Worm (Caenorhabditis elegans) whole organism, late embryonic: ENCODE measurements around the gene spig-8.
A peak's percentile ranks its signal among the peaks of the same experiment; 100 is the strongest.

Source experiments
- C08G9.2 ChIP-seq: sonication (generic microtip); optimal IDR thresholded peaks from 2 replicates; lab custom pipeline; 2016; ENCODE audit warnings: mild to moderate bottlenecking, missing genetic modification characterization, moderate library complexity, missing compliant biosample characterization
- C38D4.7 ChIP-seq: fragments of 200-800 bp; sonication (Bioruptor generic); optimal IDR thresholded peaks from 2 replicates; lab custom pipeline; 2018; ENCODE audit warnings: mild to moderate bottlenecking, missing genetic modification characterization, moderate library complexity, missing compliant biosample characterization
- ceh-18 ChIP-seq: sonication (generic microtip); optimal IDR thresholded peaks from 2 replicates; lab custom pipeline; 2016; ENCODE audit warnings: missing genetic modification characterization, missing compliant biosample characterization
- ceh-19 ChIP-seq: fragments of 200-800 bp; sonication (Bioruptor generic); optimal IDR thresholded peaks from 2 replicates; lab custom pipeline; 2018; ENCODE audit warnings: mild to moderate bottlenecking, missing genetic modification characterization, missing compliant biosample characterization
- ceh-2 ChIP-seq: sonication (generic microtip); optimal IDR thresholded peaks from 2 replicates; lab custom pipeline; 2016; ENCODE audit warnings: missing genotype, missing genetic modification characterization, missing compliant biosample characterization
- ceh-22 ChIP-seq: sonication (generic microtip); optimal IDR thresholded peaks from 2 replicates; lab custom pipeline; 2017; ENCODE audit warnings: missing biosample characterization, missing genetic modification characterization
- ceh-45 ChIP-seq: fragments of 200-800 bp; sonication (Bioruptor generic); IDR thresholded peaks from 2 replicates; pipeline ENCODE4 v1.3.6; 2022; ENCODE audit warnings: missing genetic modification reagents, missing genetic modification characterization, missing compliant biosample characterization
- ceh-48 ChIP-seq: sonication (generic microtip); optimal IDR thresholded peaks from 2 replicates; lab custom pipeline; 2016; ENCODE audit warnings: missing genetic modification characterization, inconsistent platforms, missing compliant biosample characterization
- ceh-6 ChIP-seq: fragments of 200-800 bp; sonication (Bioruptor generic); optimal IDR thresholded peaks from 2 replicates; lab custom pipeline; 2018; ENCODE audit warnings: mild to moderate bottlenecking, missing genetic modification characterization, missing compliant biosample characterization
- ceh-9 ChIP-seq: sonication (generic microtip); optimal IDR thresholded peaks from 2 replicates; lab custom pipeline; 2016; ENCODE audit warnings: mild to moderate bottlenecking, missing genetic modification characterization, inconsistent platforms, missing compliant biosample characterization
- dve-1 ChIP-seq: sonication (generic microtip); optimal IDR thresholded peaks from 2 replicates; lab custom pipeline; 2017; ENCODE audit warnings: antibody characterized with exemption, mild to moderate bottlenecking, missing genetic modification characterization, missing compliant biosample characterization
- elt-2 ChIP-seq: sonication (generic microtip); optimal IDR thresholded peaks from 2 replicates; lab custom pipeline; 2016; ENCODE audit warnings: missing genetic modification reagents, missing genetic modification characterization, missing compliant biosample characterization
- ets-4 ChIP-seq: sonication (generic microtip); optimal IDR thresholded peaks from 2 replicates; lab custom pipeline; 2016; ENCODE audit warnings: missing genetic modification characterization, missing compliant biosample characterization
- eyg-1 ChIP-seq: sonication (generic microtip); optimal IDR thresholded peaks from 2 replicates; lab custom pipeline; 2016; ENCODE audit warnings: missing genotype, missing genetic modification characterization, missing compliant biosample characterization
- lim-6 ChIP-seq: sonication (generic microtip); optimal IDR thresholded peaks from 2 replicates; lab custom pipeline; 2016; ENCODE audit warnings: missing genetic modification characterization, missing compliant biosample characterization
- lin-11 ChIP-seq: fragments of 200-800 bp; sonication (Bioruptor generic); optimal IDR thresholded peaks from 2 replicates; lab custom pipeline; 2018; ENCODE audit warnings: mild to moderate bottlenecking, missing genetic modification characterization, missing compliant biosample characterization
- madf-2 ChIP-seq: sonication (generic microtip); optimal IDR thresholded peaks from 2 replicates; lab custom pipeline; 2017; ENCODE audit warnings: missing genetic modification characterization, missing compliant biosample characterization
- pax-1 ChIP-seq: fragments of 150-350 bp; optimal IDR thresholded peaks from 2 replicates; lab custom pipeline; 2014; ENCODE audit warnings: missing biosample characterization, missing genetic modification characterization
- pha-2 ChIP-seq: sonication (generic microtip); optimal IDR thresholded peaks from 2 replicates; lab custom pipeline; 2017; ENCODE audit warnings: mild to moderate bottlenecking, missing genetic modification characterization, missing compliant biosample characterization
- pros-1 ChIP-seq: fragments of 150-350 bp; optimal IDR thresholded peaks from 2 replicates; lab custom pipeline; 2014; ENCODE audit warnings: missing biosample characterization, missing genetic modification reagents, missing genetic modification characterization
- syd-9 ChIP-seq: sonication (generic microtip); optimal IDR thresholded peaks from 2 replicates; lab custom pipeline; 2016; ENCODE audit warnings: mild to moderate bottlenecking, missing genetic modification characterization, moderate library complexity, missing compliant biosample characterization
- tbx-7 ChIP-seq: sonication (generic microtip); optimal IDR thresholded peaks from 2 replicates; lab custom pipeline; 2016; ENCODE audit warnings: missing genotype, missing genetic modification characterization, missing compliant biosample characterization
- unc-3 ChIP-seq, 2 experiments: fragments of 200-800 bp in 1 of 2; sonication (Bioruptor generic) in 1 of 2; sonication (generic microtip) in 1 of 2; conservative IDR thresholded peaks in 1 of 2; optimal IDR thresholded peaks in 1 of 2; 2 replicates each; pipeline versions ENCODE4 v1.3.6 to Lab custom; 2016 to 2022; ENCODE audit warnings: missing compliant biosample characterization in 2 of 2, missing genetic modification characterization in 2 of 2, missing genetic modification reagents in 1 of 2
- unc-55 ChIP-seq: sonication (generic microtip); optimal IDR thresholded peaks from 2 replicates; lab custom pipeline; 2017; ENCODE audit warnings: missing biosample characterization, missing genetic modification reagents, missing genetic modification characterization
- unc-86 ChIP-seq: sonication (generic microtip); optimal IDR thresholded peaks from 2 replicates; lab custom pipeline; 2016; ENCODE audit warnings: missing genetic modification characterization, missing compliant biosample characterization
- zip-5 ChIP-seq: sonication (generic microtip); optimal IDR thresholded peaks from 2 replicates; lab custom pipeline; 2016; ENCODE audit warnings: missing genetic modification characterization, missing compliant biosample characterization

spig-8 gene

ce11 chrV:7087340-7087739 is 32.6 kb downstream of the spig-8 start:
- TF ChIP-seq unc-86 (tag; lab: Kevin White, UChicago) (no peak), dve-1 (tag; lab: Kevin White, UChicago) (no peak), unc-3 (GFP tag; conservative IDR thresholded peaks at IDR 0.05; lab: Robert Waterston, UW) (no peak), unc-3 (tag; optimal IDR thresholded peaks at IDR 0.05; lab: Kevin White, UChicago) (no peak), eyg-1 (tag; lab: Kevin White, UChicago) (no peak), tbx-7 (tag; lab: Kevin White, UChicago) (no peak), ceh-6 (GFP tag; lab: Kevin White, UChicago) (no peak), ceh-9 (tag; lab: Kevin White, UChicago) (no peak)
- TF ChIP-seq, all 69 proteins: peak for 0

- TF ChIP-seq pha-2 (tag; lab: Kevin White, UChicago): no peak
- no peak for TF ChIP-seq ets-4 (tag; lab: Kevin White, UChicago)
- no peak for TF ChIP-seq ceh-19 (GFP tag; lab: Kevin White, UChicago)
- TF ChIP-seq lim-6 (tag; lab: Kevin White, UChicago): no peak
- no peak for TF ChIP-seq ceh-18 (tag; lab: Kevin White, UChicago)
- TF ChIP-seq ceh-45 (GFP tag; lab: Robert Waterston, UW): no peak
Observed at ce11 chrV:7089217-7089616, 34.5 kb downstream of the spig-8 start.

- TF ChIP-seq ceh-48 (no peak), C08G9.2 (tag; lab: Kevin White, UChicago) (no peak), ceh-9 (tag; lab: Kevin White, UChicago) (no peak), C38D4.7 (GFP tag; lab: Kevin White, UChicago) (no peak), madf-2 (tag; lab: Kevin White, UChicago) (no peak), ceh-2 (tag; lab: Kevin White, UChicago) (no peak), eyg-1 (tag; lab: Kevin White, UChicago) (no peak), lin-11 (tag; lab: Kevin White, UChicago) (no peak), unc-55 (GFP tag; lab: Kevin White, UChicago) (no peak), ceh-18 (tag; lab: Kevin White, UChicago) (no peak)
Observed at ce11 chrV:7091287-7091686, 36.6 kb downstream of the spig-8 start, which contains the start of gene nhr-286. Gene nhr-286 (minus strand): TSS chrV:7091610.

- peak; percentile 8 for TF ChIP-seq elt-2
- no peak for TF ChIP-seq madf-2 (tag; lab: Kevin White, UChicago)
- no peak for TF ChIP-seq syd-9
- TF ChIP-seq zip-5 (tag; lab: Kevin White, UChicago): no peak
- no peak for TF ChIP-seq unc-86 (tag; lab: Kevin White, UChicago)
Observed at ce11 chrV:7093720-7094401, 39.2 kb downstream of the spig-8 start, which contains the start of gene nhr-135. Gene nhr-135 (minus strand): TSS chrV:7093770.

- TF ChIP-seq ceh-2 (tag; lab: Kevin White, UChicago): no peak
- TF ChIP-seq ceh-19 (GFP tag; lab: Kevin White, UChicago): no peak
- TF ChIP-seq ceh-18 (tag; lab: Kevin White, UChicago): no peak
- TF ChIP-seq pax-1 (tag; lab: Kevin White, UChicago): no peak
- TF ChIP-seq elt-2: no peak
- TF ChIP-seq lim-6 (tag; lab: Kevin White, UChicago): no peak
- no peak for TF ChIP-seq C08G9.2 (tag; lab: Kevin White, UChicago)
- TF ChIP-seq pros-1 (tag; lab: Kevin White, UChicago): no peak
- TF ChIP-seq lin-11 (tag; lab: Kevin White, UChicago): no peak
- TF ChIP-seq ceh-22 (tag; lab: Kevin White, UChicago): no peak
Observed at ce11 chrV:7095254-7095990, 40.7 kb downstream of the spig-8 start.
